Worm (Caenorhabditis elegans): ENCODE measurements around the gene Y46G5A.7.

Gene Y46G5A.7

ce11 chrII:12711490-12711889 is 44.6 kb downstream of the Y46G5A.7 start:
- TF ChIP-seq unc-62 (GFP tag; optimal IDR thresholded peaks at IDR 0.05), result no peak
